Fruit fly (Drosophila melanogaster) whole organism, embryonic: ENCODE measurements around the gene Tim17b1.

Source experiments
- CG10267 ChIP-seq: fragments of 200-800 bp; sonication (Bioruptor generic); optimal IDR thresholded peaks from 2 replicates; lab custom pipeline; 2018; ENCODE audit warnings: missing biosample characterization, mild to moderate bottlenecking, missing genetic modification characterization, moderate library complexity
- CG34422 ChIP-seq: fragments of 200-800 bp; sonication (Bioruptor generic); IDR thresholded peaks from 3 replicates; pipeline ENCODE4 v1.3.6; 2022; ENCODE audit warnings: missing biosample characterization, missing genetic modification characterization
- CG8944 ChIP-seq: fragments of 200-800 bp; sonication (Bioruptor generic); optimal IDR thresholded peaks from 3 replicates; lab custom pipeline; 2016; ENCODE audit warnings: missing biosample characterization, missing genetic modification characterization
- knrl ChIP-seq: fragments of 200-800 bp; sonication (Bioruptor generic); IDR thresholded peaks from 3 replicates; pipeline ENCODE4 v1.3.6; 2022; ENCODE audit warnings: missing biosample characterization, missing genetic modification characterization; ENCODE audit not compliant: partially characterized antibody
- prd ChIP-seq, 3 experiments: fragments of >200 bp in 2 of 3; fragments of 200-800 bp in 1 of 3; sonication (Bioruptor generic) in 1 of 3; optimal IDR thresholded peaks in 2 of 3; IDR thresholded peaks in 1 of 3; 2 replicates in 2 of 3; 3 replicates in 1 of 3; pipeline versions ENCODE4 v1.3.6 to Lab custom; 2017 to 2022; ENCODE audit warnings: missing biosample characterization in 1 of 3, missing genetic modification characterization in 1 of 3

dm6 chr3R:5285937-5286336 lies 14.0 kb upstream of the Tim17b1 start:
- TF ChIP-seq CG10267 (tag; lab: Kevin White, UChicago): no peak
- TF ChIP-seq CG34422 (GFP tag; lab: Robert Waterston, UW): no peak
- TF ChIP-seq CG8944: no peak
- no peak for TF ChIP-seq knrl (GFP tag; lab: Robert Waterston, UW)
- TF ChIP-seq prd (optimal IDR thresholded peaks at IDR 0.05; lab: Kevin White, UChicago): no peak
- no peak for TF ChIP-seq prd (GFP tag; IDR thresholded peaks at IDR 0.05; lab: Robert Waterston, UW)
